Fruit fly (Drosophila melanogaster): ENCODE measurements around the gene CG10237.

Gene CG10237

dm6 chr2L:19463405-19463804, 20.9 kb upstream of the CG10237 start (continued):
- TF ChIP-seq Doc2 (GFP tag; IDR thresholded peaks at IDR 0.05): no peak
- no peak for TF ChIP-seq CG12236 (GFP tag; optimal IDR thresholded peaks at IDR 0.05)
- TF ChIP-seq wdn (GFP tag; IDR thresholded peaks at IDR 0.05): no peak
- TF ChIP-seq HmgZ (tag; optimal IDR thresholded peaks at IDR 0.05): no peak
- TF ChIP-seq Stat92E (GFP tag; optimal IDR thresholded peaks at IDR 0.05): no peak
- no peak for TF ChIP-seq lbe (GFP tag; optimal IDR thresholded peaks at IDR 0.05)

DNA sequence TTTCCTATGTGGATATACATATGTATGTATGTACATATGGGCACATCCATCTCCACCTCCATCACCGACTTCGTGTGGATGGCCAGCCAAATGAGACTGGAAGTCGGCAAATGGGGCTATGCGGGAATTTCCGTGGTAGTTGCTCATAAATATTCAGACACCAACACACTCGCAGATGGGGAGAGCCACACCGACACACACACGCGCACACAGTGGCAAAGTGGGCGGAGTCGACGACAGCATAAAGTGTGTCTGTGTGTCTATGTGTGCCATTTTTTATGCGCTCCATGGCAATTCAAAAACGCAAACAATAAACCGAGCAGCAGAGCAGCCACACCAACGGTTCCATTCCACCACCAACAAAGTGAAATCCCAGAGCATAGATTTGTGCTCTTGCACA, 20.4 kb upstream of the CG10237 start:
- TF ChIP-seq CG17802 (tag; optimal IDR thresholded peaks at IDR 0.05): no peak
- peak; percentile 93 for TF ChIP-seq Nf-YC (tag; optimal IDR thresholded peaks at IDR 0.05)
- TF ChIP-seq Rfx (GFP tag; IDR thresholded peaks at IDR 0.05): 0 out of 2 replicates have a peak, but pooled peaks have one; percentile 20
- TF ChIP-seq CG11085 (GFP tag; IDR thresholded peaks at IDR 0.05): no peak
- no peak for TF ChIP-seq trem (tag; optimal IDR thresholded peaks at IDR 0.05)
- no peak for TF ChIP-seq toy (GFP tag; IDR thresholded peaks at IDR 0.05)
- TF ChIP-seq bab2 (GFP tag; optimal IDR thresholded peaks at IDR 0.05): no peak
- TF ChIP-seq Drgx (GFP tag; IDR thresholded peaks at IDR 0.05): 0 out of 2 replicates have a peak, but pooled peaks have one; percentile 5
- peak; percentile 76 for TF ChIP-seq Deaf1 (tag; optimal IDR thresholded peaks at IDR 0.05)
- peak; percentile 84 for TF ChIP-seq Nf-YB (GFP tag; optimal IDR thresholded peaks at IDR 0.05)
- TF ChIP-seq CG9932 (GFP tag; IDR thresholded peaks at IDR 0.05): 0 out of 2 replicates have a peak, but pooled peaks have one; percentile 31
- no peak for TF ChIP-seq CG4820 (GFP tag; optimal IDR thresholded peaks at IDR 0.05)
- peak; percentile 7; the same call in 1 of the 2 replicates for TF ChIP-seq Adf1 (GFP tag; IDR thresholded peaks at IDR 0.05)
- TF ChIP-seq Mad (GFP tag; optimal IDR thresholded peaks at IDR 0.05): no peak
- TF ChIP-seq CHES-1-like (GFP tag; optimal IDR thresholded peaks at IDR 0.05): no peak
- TF ChIP-seq CG7745 (tag; optimal IDR thresholded peaks at IDR 0.05): no peak
- TF ChIP-seq cg (GFP tag; optimal IDR thresholded peaks at IDR 0.05): peak; percentile 78
- TF ChIP-seq Side (GFP tag; optimal IDR thresholded peaks at IDR 0.05): no peak
- no peak for TF ChIP-seq HmgD (GFP tag; optimal IDR thresholded peaks at IDR 0.05)
- no peak for TF ChIP-seq CG11560 (tag; IDR thresholded peaks at IDR 0.05)
- TF ChIP-seq CG14050 (GFP tag; IDR thresholded peaks at IDR 0.05): no peak
- TF ChIP-seq Max (GFP tag; optimal IDR thresholded peaks at IDR 0.05): no peak
- TF ChIP-seq CG8478 (optimal IDR thresholded peaks at IDR 0.05): peak; percentile 45
- TF ChIP-seq Hr39 (optimal IDR thresholded peaks at IDR 0.05): no peak
- peak; percentile 28 for TF ChIP-seq nerfin-1 (tag; optimal IDR thresholded peaks at IDR 0.05)
- TF ChIP-seq ftz-f1 (GFP tag; optimal IDR thresholded peaks at IDR 0.05): no peak
- no peak for TF ChIP-seq emc (GFP tag; optimal IDR thresholded peaks at IDR 0.05)
- no peak for TF ChIP-seq CG34224 (GFP tag; IDR thresholded peaks at IDR 0.05; ENCODE audit: partially characterized antibody)
- TF ChIP-seq Sox100B (GFP tag; optimal IDR thresholded peaks at IDR 0.05): no peak
- peak; percentile 73 for TF ChIP-seq abd-A (tag; optimal IDR thresholded peaks at IDR 0.05)
- TF ChIP-seq CG7357 (GFP tag; IDR thresholded peaks at IDR 0.05): no peak
- TF ChIP-seq CG11504 (tag; optimal IDR thresholded peaks at IDR 0.05): no peak
- no peak for TF ChIP-seq en (GFP tag; optimal IDR thresholded peaks at IDR 0.05)
- no peak for TF ChIP-seq jumu (GFP tag; optimal IDR thresholded peaks at IDR 0.05)
- no peak for TF ChIP-seq CG3065 (GFP tag; optimal IDR thresholded peaks at IDR 0.05)
- 0 out of 4 replicates have a peak, but pooled peaks have one; percentile 34 for TF ChIP-seq chinmo (GFP tag; IDR thresholded peaks at IDR 0.05; ENCODE audit: partially characterized antibody)
- 0 out of 3 replicates have a peak, but pooled peaks have one; percentile 15 for TF ChIP-seq CG6791 (GFP tag; IDR thresholded peaks at IDR 0.05; ENCODE audit: partially characterized antibody)
- TF ChIP-seq repo (GFP tag; optimal IDR thresholded peaks at IDR 0.05): no peak
- TF ChIP-seq ap (GFP tag; IDR thresholded peaks at IDR 0.05): no peak
- TF ChIP-seq Trl (optimal IDR thresholded peaks at IDR 0.05): peak in 1 of 2 experiments; percentile 7
- no peak for TF ChIP-seq Trl (GFP tag; optimal IDR thresholded peaks at IDR 0.05)
- TF ChIP-seq Hr51 (GFP tag; optimal IDR thresholded peaks at IDR 0.05): no peak
- no peak for TF ChIP-seq sug (tag; optimal IDR thresholded peaks at IDR 0.05)
- peak; percentile 13; the same call in 1 of the 2 replicates for TF ChIP-seq CG4360 (GFP tag; IDR thresholded peaks at IDR 0.05)
- TF ChIP-seq CG2889 (GFP tag; IDR thresholded peaks at IDR 0.05): no peak
